Fruit fly (Drosophila melanogaster) whole organism, embryonic: ENCODE data around the gene CG9837.

Source experiments
- Antp ChIP-seq: fragments of 200-800 bp; sonication (Bioruptor generic); optimal IDR thresholded peaks from 3 replicates; lab custom pipeline; 2016; ENCODE audit warnings: missing biosample characterization, missing genetic modification characterization
- Atf6 ChIP-seq: fragments of 200-800 bp; sonication (Bioruptor generic); IDR thresholded peaks from 2 replicates; pipeline ENCODE4 v1.3.6; 2022; ENCODE audit warnings: missing biosample characterization, missing genetic modification characterization
- CG10462 ChIP-seq: fragments of 200-800 bp; sonication (Bioruptor generic); optimal IDR thresholded peaks from 2 replicates; lab custom pipeline; 2016; ENCODE audit warnings: missing biosample characterization, missing genetic modification characterization
- CG10565 ChIP-seq: fragments of 200-800 bp; sonication (Bioruptor generic); optimal IDR thresholded peaks from 3 replicates; lab custom pipeline; 2016; ENCODE audit warnings: missing biosample characterization, mild to moderate bottlenecking, missing genetic modification characterization
- CG11093 ChIP-seq: fragments of 200-800 bp; sonication (Bioruptor generic); IDR thresholded peaks from 3 replicates; pipeline ENCODE4 v1.3.6; 2022; ENCODE audit warnings: missing biosample characterization, missing genetic modification characterization
- CG12744 ChIP-seq: fragments of 200-800 bp; sonication (Bioruptor generic); optimal IDR thresholded peaks from 2 replicates; lab custom pipeline; 2016; ENCODE audit warnings: missing biosample characterization, missing genetic modification characterization
- CG12769 ChIP-seq: fragments of 200-800 bp; sonication (Bioruptor generic); optimal IDR thresholded peaks from 2 replicates; lab custom pipeline; 2019; ENCODE audit warnings: missing biosample characterization, mild to moderate bottlenecking, missing genetic modification characterization, moderate library complexity
- CG15601 ChIP-seq: fragments of 200-800 bp; sonication (Bioruptor generic); optimal IDR thresholded peaks from 3 replicates; lab custom pipeline; 2019; ENCODE audit warnings: missing biosample characterization, mild to moderate bottlenecking, missing genetic modification characterization, moderate library complexity
- CG15696 ChIP-seq: fragments of 200-800 bp; sonication (Bioruptor generic); optimal IDR thresholded peaks from 2 replicates; lab custom pipeline; 2019; ENCODE audit warnings: missing biosample characterization, mild to moderate bottlenecking, missing genetic modification characterization, moderate library complexity
- CG16813 ChIP-seq: fragments of 200-800 bp; sonication (Bioruptor generic); IDR thresholded peaks from 3 replicates; pipeline ENCODE4 v1.3.6; 2022; ENCODE audit warnings: missing biosample characterization, missing genetic modification characterization; ENCODE audit not compliant: partially characterized antibody
- CG17612 ChIP-seq: fragments of 200-800 bp; sonication (Bioruptor generic); IDR thresholded peaks from 2 replicates; pipeline ENCODE4 v1.3.6; 2022; ENCODE audit warnings: missing biosample characterization, missing genetic modification characterization
- CG18599 ChIP-seq: fragments of 200-800 bp; sonication (Bioruptor generic); optimal IDR thresholded peaks from 3 replicates; lab custom pipeline; 2017; ENCODE audit warnings: missing biosample characterization, missing genetic modification characterization, mild to moderate bottlenecking, moderate library complexity, missing genetic modification reagents
- CG2678 ChIP-seq: fragments of 200-800 bp; sonication (Bioruptor generic); optimal IDR thresholded peaks from 3 replicates; lab custom pipeline; 2019; ENCODE audit warnings: missing biosample characterization, mild to moderate bottlenecking, missing genetic modification characterization, moderate library complexity
- CG2889 ChIP-seq: fragments of 200-800 bp; sonication (Bioruptor generic); IDR thresholded peaks from 3 replicates; pipeline ENCODE4 v1.3.6; 2022; ENCODE audit warnings: missing biosample characterization, missing genetic modification characterization
- CG30403 ChIP-seq: fragments of 200-800 bp; sonication (Bioruptor generic); optimal IDR thresholded peaks from 3 replicates; lab custom pipeline; 2016; ENCODE audit warnings: missing biosample characterization, missing genetic modification characterization
- CG31441 ChIP-seq: fragments of 200-800 bp; sonication (Bioruptor generic); IDR thresholded peaks from 2 replicates; pipeline ENCODE4 v1.3.6; 2022; ENCODE audit warnings: missing biosample characterization, missing genetic modification characterization
- CG34376 ChIP-seq: fragments of 200-800 bp; sonication (Bioruptor generic); optimal IDR thresholded peaks from 2 replicates; lab custom pipeline; 2018; ENCODE audit warnings: missing biosample characterization, mild to moderate bottlenecking, missing genetic modification characterization
- CG4282 ChIP-seq: fragments of 200-800 bp; sonication (Bioruptor generic); optimal IDR thresholded peaks from 2 replicates; lab custom pipeline; 2016; ENCODE audit warnings: missing biosample characterization, missing genetic modification characterization
- CG7839 ChIP-seq: fragments of 200-800 bp; sonication (Bioruptor generic); optimal IDR thresholded peaks from 3 replicates; lab custom pipeline; 2018; ENCODE audit warnings: missing biosample characterization, mild to moderate bottlenecking, missing genetic modification characterization, moderate library complexity
- Eip74EF ChIP-seq, 2 experiments: fragments of 200-800 bp in 1 of 2; fragments of >200 bp in 1 of 2; sonication (Bioruptor generic) in 1 of 2; optimal IDR thresholded peaks; 2 replicates each; lab custom pipeline; 2017 to 2019; ENCODE audit warnings: missing biosample characterization in 2 of 2, missing genetic modification characterization in 2 of 2, mild to moderate bottlenecking in 1 of 2, moderate library complexity in 1 of 2
- Ets65A ChIP-seq: fragments of 200-800 bp; sonication (Bioruptor generic); peaks from one replicate; lab custom pipeline; 2016; ENCODE audit warnings: missing biosample characterization, missing genetic modification characterization
- GATAe ChIP-seq: fragments of 200-800 bp; sonication (Bioruptor generic); conservative IDR thresholded peaks from 2 replicates; pipeline ENCODE4 v1.3.6; 2022; ENCODE audit warnings: missing biosample characterization, missing genetic modification characterization
- Hand ChIP-seq: fragments of 200-800 bp; sonication (Bioruptor generic); optimal IDR thresholded peaks from 2 replicates; lab custom pipeline; 2017; ENCODE audit warnings: mild to moderate bottlenecking, missing biosample characterization, missing genetic modification reagents, missing genetic modification characterization
- Hey ChIP-seq: fragments of 200-800 bp; sonication (Bioruptor generic); optimal IDR thresholded peaks from 3 replicates; lab custom pipeline; 2018; ENCODE audit warnings: missing biosample characterization, mild to moderate bottlenecking, missing genetic modification characterization
- HmgZ ChIP-seq: fragments of 200-800 bp; sonication (Bioruptor generic); optimal IDR thresholded peaks from 2 replicates; lab custom pipeline; 2018; ENCODE audit warnings: missing biosample characterization, mild to moderate bottlenecking, missing genetic modification characterization
- Hmr ChIP-seq: fragments of 200-800 bp; sonication (Bioruptor generic); optimal IDR thresholded peaks from 3 replicates; lab custom pipeline; 2017; ENCODE audit warnings: mild to moderate bottlenecking, missing biosample characterization, missing genetic modification reagents, missing genetic modification characterization
- Lhr ChIP-seq: fragments of 200-800 bp; sonication (Bioruptor generic); optimal IDR thresholded peaks from 3 replicates; lab custom pipeline; 2017; ENCODE audit warnings: mild to moderate bottlenecking, missing biosample characterization, missing genetic modification reagents, missing genetic modification characterization
- Med ChIP-seq: fragments of 200-800 bp; sonication (Bioruptor generic); peaks from one replicate; lab custom pipeline; 2016; ENCODE audit warnings: missing biosample characterization, missing genetic modification characterization, mild to moderate bottlenecking, inconsistent platforms, moderate library complexity
- NFAT ChIP-seq: fragments of 200-800 bp; sonication (Bioruptor generic); IDR thresholded peaks from 2 replicates; pipeline ENCODE4 v1.3.6; 2022; ENCODE audit warnings: missing biosample characterization, missing genetic modification characterization
- Tbp ChIP-seq: fragments of >200 bp; optimal IDR thresholded peaks from 2 replicates; lab custom pipeline; 2018; ENCODE audit warnings: missing biosample characterization, missing genetic modification characterization
- Vsx1 ChIP-seq: fragments of 200-800 bp; sonication (Bioruptor generic); optimal IDR thresholded peaks from 2 replicates; lab custom pipeline; 2017; ENCODE audit warnings: missing biosample characterization, mild to moderate bottlenecking, missing genetic modification characterization, missing genetic modification reagents
- Xbp1 ChIP-seq: fragments of 200-800 bp; sonication (Bioruptor generic); optimal IDR thresholded peaks from 3 replicates; lab custom pipeline; 2016; ENCODE audit warnings: missing biosample characterization, mild to moderate bottlenecking, missing genetic modification characterization
- aop ChIP-seq: fragments of 200-800 bp; sonication (Bioruptor generic); IDR thresholded peaks from 2 replicates; pipeline ENCODE4 v1.3.6; 2022; ENCODE audit warnings: missing biosample characterization, missing genetic modification characterization
- dm ChIP-seq: fragments of 200-800 bp; sonication (Bioruptor generic); optimal IDR thresholded peaks from 3 replicates; lab custom pipeline; 2016; ENCODE audit warnings: missing biosample characterization, missing genetic modification characterization
- dpn ChIP-seq, 2 experiments: fragments of 200-800 bp; sonication (Bioruptor generic); optimal IDR thresholded peaks; 3 replicates each; lab custom pipeline; 2016; ENCODE audit warnings: missing biosample characterization in 2 of 2, missing genetic modification characterization in 2 of 2
- en ChIP-seq: fragments of 200-800 bp; sonication (Bioruptor generic); optimal IDR thresholded peaks from 2 replicates; lab custom pipeline; 2016; ENCODE audit warnings: missing biosample characterization, missing genetic modification characterization
- exex ChIP-seq: fragments of 200-800 bp; sonication (Bioruptor generic); optimal IDR thresholded peaks from 4 replicates; lab custom pipeline; 2018; ENCODE audit warnings: missing biosample characterization, mild to moderate bottlenecking, missing genetic modification characterization, moderate library complexity
- fu2 ChIP-seq: fragments of 200-800 bp; sonication (Bioruptor generic); optimal IDR thresholded peaks from 2 replicates; lab custom pipeline; 2016; ENCODE audit warnings: missing biosample characterization, missing genetic modification characterization
- gce ChIP-seq: fragments of 200-800 bp; sonication (Bioruptor generic); IDR thresholded peaks from 3 replicates; pipeline ENCODE4 v1.3.6; 2022; ENCODE audit warnings: missing biosample characterization, missing genetic modification characterization
- gsb ChIP-seq: fragments of 200-800 bp; sonication (Bioruptor generic); IDR thresholded peaks from 2 replicates; pipeline ENCODE4 v1.3.6; 2022; ENCODE audit warnings: missing biosample characterization, missing genetic modification characterization
- jumu ChIP-seq: fragments of 200-800 bp; sonication (Bioruptor generic); optimal IDR thresholded peaks from 3 replicates; lab custom pipeline; 2016; ENCODE audit warnings: missing biosample characterization, missing genetic modification characterization
- knrl ChIP-seq: fragments of 200-800 bp; sonication (Bioruptor generic); IDR thresholded peaks from 3 replicates; pipeline ENCODE4 v1.3.6; 2022; ENCODE audit warnings: missing biosample characterization, missing genetic modification characterization; ENCODE audit not compliant: partially characterized antibody
- lov ChIP-seq, 2 experiments: fragments of 200-800 bp in 1 of 2; fragments of >200 bp in 1 of 2; sonication (Bioruptor generic) in 1 of 2; IDR thresholded peaks in 1 of 2; optimal IDR thresholded peaks in 1 of 2; 2 replicates in 1 of 2; 3 replicates in 1 of 2; pipeline versions ENCODE4 v1.3.6 to Lab custom; 2017 to 2022; ENCODE audit warnings: missing biosample characterization in 1 of 2, missing genetic modification characterization in 1 of 2
- seq ChIP-seq: fragments of 200-800 bp; sonication (Bioruptor generic); IDR thresholded peaks from 2 replicates; pipeline ENCODE4 v1.3.6; 2022; ENCODE audit warnings: missing biosample characterization, missing genetic modification characterization
- ssp ChIP-seq: fragments of 200-800 bp; sonication (Bioruptor generic); IDR thresholded peaks from 2 replicates; pipeline ENCODE4 v1.3.6; 2022; ENCODE audit warnings: missing biosample characterization, missing genetic modification characterization
- ttk ChIP-seq: fragments of 200-800 bp; sonication (Bioruptor generic); IDR thresholded peaks from 2 replicates; pipeline ENCODE4 v2.1.2; 2022; ENCODE audit warnings: missing biosample characterization, missing genetic modification characterization
- tup ChIP-seq: fragments of 200-800 bp; sonication (Bioruptor generic); optimal IDR thresholded peaks from 2 replicates; lab custom pipeline; 2016; ENCODE audit warnings: missing biosample characterization, mild to moderate bottlenecking, missing genetic modification characterization, moderate library complexity
- yki ChIP-seq: fragments of >200 bp; optimal IDR thresholded peaks from 3 replicates; lab custom pipeline; 2018
- z ChIP-seq: fragments of 200-800 bp; sonication (Bioruptor generic); IDR thresholded peaks from 3 replicates; pipeline ENCODE4 v1.3.6; 2022; ENCODE audit warnings: missing biosample characterization, missing genetic modification characterization
- zf30C ChIP-seq: fragments of 200-800 bp; sonication (Bioruptor generic); optimal IDR thresholded peaks from 3 replicates; lab custom pipeline; 2018; ENCODE audit warnings: missing biosample characterization, mild to moderate bottlenecking, missing genetic modification characterization

The CG9837 gene

DNA sequence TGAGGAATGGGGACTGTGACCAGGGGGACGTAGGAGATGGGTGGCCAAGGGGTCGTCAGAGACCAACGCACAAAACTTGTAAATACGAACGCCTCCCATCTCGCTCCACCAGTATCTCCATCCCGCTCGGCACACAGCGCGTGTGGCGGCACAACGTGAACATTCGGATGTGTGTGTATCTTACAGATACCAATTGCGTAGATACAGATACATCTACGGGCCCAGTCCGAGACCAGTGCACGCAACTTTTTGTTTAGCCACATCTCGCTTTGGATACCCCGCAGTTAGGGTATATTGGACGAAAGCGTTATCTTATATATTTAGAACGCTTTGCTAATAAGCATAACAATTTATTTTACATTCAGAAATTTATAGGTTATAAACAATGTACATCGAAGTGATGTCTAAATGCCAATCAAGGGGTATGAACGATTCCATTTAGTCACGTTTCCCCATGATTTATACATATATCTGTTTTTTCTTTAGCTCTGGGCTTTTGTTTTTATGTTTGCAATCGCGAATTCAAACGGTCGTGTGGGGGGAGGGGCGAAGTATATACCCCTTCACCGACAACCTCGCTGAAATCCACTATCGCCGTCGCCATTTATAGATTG lies 1.9 kb downstream of the CG9837 start (continued):
- TF ChIP-seq ssp (GFP tag; lab: Robert Waterston, UW) (peak; percentile 92), CG12769 (tag; lab: Kevin White, UChicago) (peak; percentile 100), aop (peak; percentile 92), CG16813 (GFP tag; lab: Robert Waterston, UW) (no peak), CG17612 (GFP tag; lab: Robert Waterston, UW) (peak; percentile 96), CG31441 (GFP tag; lab: Robert Waterston, UW) (peak; percentile 88), CG7839 (tag; lab: Kevin White, UChicago) (peak; percentile 99), exex (peak; percentile 94), knrl (GFP tag; lab: Robert Waterston, UW) (no peak), CG10565 (GFP tag; lab: Kevin White, UChicago) (peak; percentile 95), zf30C (peak; percentile 3), seq (peak; percentile 99), Hmr (GFP tag; lab: Kevin White, UChicago) (peak; percentile 100), Atf6 (peak; percentile 99), ttk (peak; percentile 98), Hand (GFP tag; lab: Kevin White, UChicago) (peak; percentile 98), CG10462 (GFP tag; lab: Kevin White, UChicago) (peak; percentile 98), Lhr (GFP tag; lab: Kevin White, UChicago) (peak; percentile 92), CG2889 (peak; percentile 99), fu2 (GFP tag; lab: Kevin White, UChicago) (peak; percentile 98), CG2678 (tag; lab: Kevin White, UChicago) (peak; percentile 99), Hey (tag; lab: Kevin White, UChicago) (peak; percentile 94), Med (peak; percentile 100), HmgZ (tag; lab: Kevin White, UChicago) (peak; percentile 99), dm (GFP tag; lab: Kevin White, UChicago) (peak; percentile 98), CG34376 (GFP tag; lab: Kevin White, UChicago) (peak; percentile 99), Vsx1 (GFP tag; lab: Kevin White, UChicago) (peak; percentile 95), Xbp1 (GFP tag; lab: Kevin White, UChicago) (peak; percentile 99), Antp (peak; percentile 98), en (peak; percentile 97), CG15696 (tag; lab: Kevin White, UChicago) (peak; percentile 94), jumu (GFP tag; lab: Kevin White, UChicago) (peak; percentile 98), gsb (peak; percentile 98), Eip74EF (GFP tag; optimal IDR thresholded peaks at IDR 0.05; lab: Kevin White, UChicago) (peak in 1 of 2 experiments; percentile 97), CG4282 (GFP tag; lab: Kevin White, UChicago) (peak; percentile 97), yki (lab: Kevin White, UChicago) (no peak), Tbp (GFP tag; lab: Kevin White, UChicago) (no peak), dpn (GFP tag; optimal IDR thresholded peaks at IDR 0.05; lab: Kevin White, UChicago) (peak; percentile 99), CG15601 (peak; percentile 97), Ets65A (GFP tag; lab: Kevin White, UChicago) (peak; percentile 100), lov (optimal IDR thresholded peaks at IDR 0.05; lab: Kevin White, UChicago) (no peak), lov (GFP tag; IDR thresholded peaks at IDR 0.05; lab: Robert Waterston, UW) (peak; percentile 98), CG18599 (GFP tag; lab: Kevin White, UChicago) (peak; percentile 99), CG11093 (GFP tag; lab: Robert Waterston, UW) (peak; percentile 98), gce (GFP tag; lab: Robert Waterston, UW) (peak; percentile 98), GATAe (GFP tag; lab: Robert Waterston, UW) (peak; percentile 97), tup (GFP tag; lab: Kevin White, UChicago) (peak; percentile 97), CG30403 (GFP tag; lab: Kevin White, UChicago) (peak; percentile 99), CG12744 (GFP tag; lab: Kevin White, UChicago) (peak; percentile 99), NFAT (GFP tag; lab: Robert Waterston, UW) (peak; percentile 99), z (GFP tag; lab: Robert Waterston, UW) (peak; percentile 75; the same call in 2 of the 3 replicates)
